Fruit fly (Drosophila melanogaster) whole organism, embryonic: ENCODE results near the gene RpS29.
A peak's percentile ranks its signal among the peaks of the same experiment; 100 is the strongest.

Experiments used
- Abd-B ChIP-seq: fragments of 200-800 bp; sonication (Bioruptor generic); optimal IDR thresholded peaks from 2 replicates; lab custom pipeline; 2018; ENCODE audit warnings: missing biosample characterization, mild to moderate bottlenecking, missing genetic modification characterization, moderate library complexity
- Atf-2 ChIP-seq: fragments of 200-800 bp; sonication (Bioruptor generic); optimal IDR thresholded peaks from 2 replicates; lab custom pipeline; 2016; ENCODE audit warnings: missing biosample characterization, missing genetic modification characterization
- CG1024 ChIP-seq: fragments of 200-800 bp; sonication (Bioruptor generic); IDR thresholded peaks from 2 replicates; pipeline ENCODE4 v1.3.6; 2022; ENCODE audit warnings: missing biosample characterization, missing genetic modification characterization
- CG14710 ChIP-seq: fragments of 200-800 bp; sonication (Bioruptor generic); optimal IDR thresholded peaks from 3 replicates; lab custom pipeline; 2019; ENCODE audit warnings: missing biosample characterization, mild to moderate bottlenecking, missing genetic modification characterization, moderate library complexity
- CG15011 ChIP-seq: fragments of 200-800 bp; sonication (Bioruptor generic); optimal IDR thresholded peaks from 3 replicates; lab custom pipeline; 2018; ENCODE audit warnings: missing biosample characterization, mild to moderate bottlenecking, missing genetic modification characterization
- CG17359 ChIP-seq: fragments of 200-800 bp; sonication (Bioruptor generic); optimal IDR thresholded peaks from 3 replicates; lab custom pipeline; 2018; ENCODE audit warnings: missing biosample characterization, mild to moderate bottlenecking, missing genetic modification characterization, moderate library complexity
- CG17912 ChIP-seq: fragments of 200-800 bp; sonication (Bioruptor generic); optimal IDR thresholded peaks from 2 replicates; lab custom pipeline; 2018; ENCODE audit warnings: missing biosample characterization, mild to moderate bottlenecking, missing genetic modification characterization
- CG18476 ChIP-seq: fragments of 200-800 bp; sonication (Bioruptor generic); optimal IDR thresholded peaks from 2 replicates; lab custom pipeline; 2016; ENCODE audit warnings: missing biosample characterization, mild to moderate bottlenecking, missing genetic modification characterization
- CG2202 ChIP-seq: fragments of 200-800 bp; sonication (Bioruptor generic); optimal IDR thresholded peaks from 2 replicates; lab custom pipeline; 2018; ENCODE audit warnings: missing biosample characterization, mild to moderate bottlenecking, missing genetic modification characterization
- CG7839 ChIP-seq: fragments of 200-800 bp; sonication (Bioruptor generic); optimal IDR thresholded peaks from 3 replicates; lab custom pipeline; 2018; ENCODE audit warnings: missing biosample characterization, mild to moderate bottlenecking, missing genetic modification characterization, moderate library complexity
- CG8944 ChIP-seq: fragments of 200-800 bp; sonication (Bioruptor generic); optimal IDR thresholded peaks from 3 replicates; lab custom pipeline; 2016; ENCODE audit warnings: missing biosample characterization, missing genetic modification characterization
- CG9609 ChIP-seq: fragments of 200-800 bp; sonication (Bioruptor generic); optimal IDR thresholded peaks from 3 replicates; lab custom pipeline; 2016; ENCODE audit warnings: missing biosample characterization, missing genetic modification characterization
- CG9797 ChIP-seq: fragments of 200-800 bp; sonication (Bioruptor generic); optimal IDR thresholded peaks from 3 replicates; lab custom pipeline; 2018; ENCODE audit warnings: missing biosample characterization, mild to moderate bottlenecking, missing genetic modification characterization
- Chrac-16 ChIP-seq: fragments of 200-800 bp; sonication (Bioruptor generic); optimal IDR thresholded peaks from 3 replicates; lab custom pipeline; 2016; ENCODE audit warnings: missing biosample characterization, missing genetic modification characterization
- Doc3 ChIP-seq: fragments of 200-800 bp; sonication (Bioruptor generic); IDR thresholded peaks from 3 replicates; pipeline ENCODE4 v1.3.6; 2022; ENCODE audit warnings: missing biosample characterization, missing genetic modification characterization; ENCODE audit not compliant: partially characterized antibody
- HLH4C ChIP-seq: fragments of 200-800 bp; sonication (Bioruptor generic); IDR thresholded peaks from 3 replicates; pipeline ENCODE4 v1.3.6; 2022; ENCODE audit warnings: missing biosample characterization, missing genetic modification characterization; ENCODE audit not compliant: partially characterized antibody
- Hand ChIP-seq: fragments of 200-800 bp; sonication (Bioruptor generic); optimal IDR thresholded peaks from 2 replicates; lab custom pipeline; 2017; ENCODE audit warnings: mild to moderate bottlenecking, missing biosample characterization, missing genetic modification reagents, missing genetic modification characterization
- Hr3 ChIP-seq: fragments of 200-800 bp; sonication (Bioruptor generic); optimal IDR thresholded peaks from 3 replicates; lab custom pipeline; 2016; ENCODE audit warnings: missing biosample characterization, missing genetic modification characterization
- Hr51 ChIP-seq, 2 experiments: fragments of 200-800 bp; sonication (Bioruptor generic); optimal IDR thresholded peaks; 2 replicates in 1 of 2; 3 replicates in 1 of 2; lab custom pipeline; 2016 to 2018; ENCODE audit warnings: missing biosample characterization in 2 of 2, missing genetic modification characterization in 2 of 2, mild to moderate bottlenecking in 1 of 2, moderate library complexity in 1 of 2
- Jarid2 ChIP-seq: fragments of 200-800 bp; sonication (Bioruptor generic); optimal IDR thresholded peaks from 3 replicates; lab custom pipeline; 2017; ENCODE audit warnings: mild to moderate bottlenecking, missing biosample characterization, missing genetic modification reagents, missing genetic modification characterization
- Lim3 ChIP-seq: fragments of 200-800 bp; sonication (Bioruptor generic); IDR thresholded peaks from 2 replicates; pipeline ENCODE4 v1.3.6; 2022; ENCODE audit warnings: missing biosample characterization, missing genetic modification characterization
- Mrtf ChIP-seq: fragments of 200-800 bp; sonication (Bioruptor generic); IDR thresholded peaks from 3 replicates; pipeline ENCODE4 v1.3.6; 2022; ENCODE audit warnings: missing biosample characterization, missing genetic modification characterization
- NC2α ChIP-seq: fragments of 200-800 bp; sonication (Bioruptor generic); optimal IDR thresholded peaks from 2 replicates; lab custom pipeline; 2016; ENCODE audit warnings: missing biosample characterization, missing genetic modification characterization
- NK7.1 ChIP-seq: fragments of 200-800 bp; sonication (Bioruptor generic); optimal IDR thresholded peaks from 3 replicates; lab custom pipeline; 2016; ENCODE audit warnings: missing biosample characterization, missing genetic modification characterization
- Rx ChIP-seq: fragments of 200-800 bp; sonication (Bioruptor generic); IDR thresholded peaks from 2 replicates; pipeline ENCODE4 v1.3.6; 2022; ENCODE audit warnings: missing biosample characterization, missing genetic modification characterization
- Sox102F ChIP-seq: fragments of 200-800 bp; sonication (Bioruptor generic); optimal IDR thresholded peaks from 2 replicates; lab custom pipeline; 2018; ENCODE audit warnings: missing biosample characterization, mild to moderate bottlenecking, missing genetic modification characterization, moderate library complexity
- Stat92E ChIP-seq, 3 experiments: fragments of >200 bp in 2 of 3; fragments of 200-800 bp in 1 of 3; sonication (Bioruptor generic) in 1 of 3; optimal IDR thresholded peaks; 2 replicates each; lab custom pipeline; 2017 to 2019; ENCODE audit warnings: missing biosample characterization in 3 of 3, missing genetic modification characterization in 3 of 3, mild to moderate bottlenecking in 1 of 3, moderate library complexity in 1 of 3
- Taf1 ChIP-seq: fragments of 200-800 bp; sonication (Bioruptor generic); IDR thresholded peaks from 2 replicates; pipeline ENCODE4 v1.3.6; 2022; ENCODE audit warnings: missing biosample characterization, missing genetic modification characterization
- caup ChIP-seq: fragments of 200-800 bp; sonication (Bioruptor generic); optimal IDR thresholded peaks from 3 replicates; lab custom pipeline; 2017; ENCODE audit warnings: missing biosample characterization, mild to moderate bottlenecking, missing genetic modification characterization, moderate library complexity; ENCODE audit not compliant: severe bottlenecking
- gsb-n ChIP-seq: fragments of 200-800 bp; sonication (Bioruptor generic); optimal IDR thresholded peaks from 3 replicates; lab custom pipeline; 2018; ENCODE audit warnings: missing biosample characterization, mild to moderate bottlenecking, missing genetic modification characterization
- hb ChIP-seq: fragments of 200-800 bp; sonication (Bioruptor generic); IDR thresholded peaks from 3 replicates; pipeline ENCODE4 v1.3.6; 2022; ENCODE audit warnings: missing biosample characterization, missing genetic modification characterization; ENCODE audit not compliant: partially characterized antibody
- hkb ChIP-seq, 2 experiments: fragments of 200-800 bp in 1 of 2; fragments of >200 bp in 1 of 2; sonication (Bioruptor generic) in 1 of 2; IDR thresholded peaks in 1 of 2; optimal IDR thresholded peaks in 1 of 2; 2 replicates each; pipeline versions ENCODE4 v1.3.6 to Lab custom; 2017 to 2022; ENCODE audit warnings: missing biosample characterization in 1 of 2, missing genetic modification characterization in 1 of 2
- hth ChIP-seq: fragments of >200 bp; optimal IDR thresholded peaks from 2 replicates; lab custom pipeline; 2017; ENCODE audit warnings: inconsistent platforms
- ind ChIP-seq: fragments of 200-800 bp; sonication (Bioruptor generic); optimal IDR thresholded peaks from 3 replicates; lab custom pipeline; 2016; ENCODE audit warnings: missing biosample characterization, missing genetic modification characterization
- kah ChIP-seq: fragments of 200-800 bp; sonication (Bioruptor generic); optimal IDR thresholded peaks from 2 replicates; lab custom pipeline; 2018; ENCODE audit warnings: missing biosample characterization, mild to moderate bottlenecking, missing genetic modification characterization
- lab ChIP-seq: fragments of 200-800 bp; sonication (Bioruptor generic); optimal IDR thresholded peaks from 3 replicates; lab custom pipeline; 2017; ENCODE audit warnings: missing biosample characterization, missing genetic modification characterization, mild to moderate bottlenecking, moderate library complexity, missing genetic modification reagents
- lmd ChIP-seq: fragments of 200-800 bp; sonication (Bioruptor generic); IDR thresholded peaks from 2 replicates; pipeline ENCODE4 v1.3.6; 2022; ENCODE audit warnings: missing biosample characterization, missing genetic modification characterization
- onecut ChIP-seq: fragments of 200-800 bp; sonication (Bioruptor generic); IDR thresholded peaks from 2 replicates; pipeline ENCODE4 v1.3.6; 2022; ENCODE audit warnings: missing biosample characterization, missing genetic modification characterization
- pnt ChIP-seq: fragments of 200-800 bp; sonication (Bioruptor generic); optimal IDR thresholded peaks from 3 replicates; lab custom pipeline; 2016; ENCODE audit warnings: missing biosample characterization, missing genetic modification characterization
- pzg ChIP-seq: fragments of 200-800 bp; sonication (Bioruptor generic); optimal IDR thresholded peaks from 3 replicates; lab custom pipeline; 2018; ENCODE audit warnings: missing biosample characterization, mild to moderate bottlenecking, missing genetic modification characterization, moderate library complexity
- repo ChIP-seq: fragments of 200-800 bp; sonication (Bioruptor generic); optimal IDR thresholded peaks from 2 replicates; lab custom pipeline; 2016; ENCODE audit warnings: missing biosample characterization, missing genetic modification characterization
- run ChIP-seq: fragments of 200-800 bp; sonication (Bioruptor generic); optimal IDR thresholded peaks from 3 replicates; lab custom pipeline; 2018; ENCODE audit warnings: missing biosample characterization, mild to moderate bottlenecking, missing genetic modification characterization
- salm ChIP-seq: fragments of 200-800 bp; sonication (Bioruptor generic); optimal IDR thresholded peaks from 2 replicates; lab custom pipeline; 2018; ENCODE audit warnings: missing biosample characterization, mild to moderate bottlenecking, missing genetic modification characterization
- shn ChIP-seq: fragments of 200-800 bp; sonication (Bioruptor generic); optimal IDR thresholded peaks from 3 replicates; lab custom pipeline; 2016; ENCODE audit warnings: missing biosample characterization, missing genetic modification characterization
- sima ChIP-seq: fragments of 200-800 bp; sonication (Bioruptor generic); optimal IDR thresholded peaks from 2 replicates; lab custom pipeline; 2016; ENCODE audit warnings: missing biosample characterization, missing genetic modification characterization
- sr ChIP-seq: fragments of 200-800 bp; sonication (Bioruptor generic); IDR thresholded peaks from 3 replicates; pipeline ENCODE4 v1.3.6; 2022; ENCODE audit warnings: missing biosample characterization, missing genetic modification characterization
- tap ChIP-seq: fragments of 200-800 bp; optimal IDR thresholded peaks from 3 replicates; lab custom pipeline; 2019; ENCODE audit warnings: missing biosample characterization, mild to moderate bottlenecking, missing genetic modification characterization, moderate library complexity
- usp ChIP-seq: fragments of >200 bp; optimal IDR thresholded peaks from 2 replicates; lab custom pipeline; 2017; ENCODE audit warnings: missing biosample characterization, missing genetic modification characterization
- zen2 ChIP-seq: fragments of 200-800 bp; sonication (Bioruptor generic); IDR thresholded peaks from 3 replicates; pipeline ENCODE4 v1.3.6; 2022; ENCODE audit warnings: missing biosample characterization, missing genetic modification characterization; ENCODE audit not compliant: partially characterized antibody

RpS29 gene

DNA sequence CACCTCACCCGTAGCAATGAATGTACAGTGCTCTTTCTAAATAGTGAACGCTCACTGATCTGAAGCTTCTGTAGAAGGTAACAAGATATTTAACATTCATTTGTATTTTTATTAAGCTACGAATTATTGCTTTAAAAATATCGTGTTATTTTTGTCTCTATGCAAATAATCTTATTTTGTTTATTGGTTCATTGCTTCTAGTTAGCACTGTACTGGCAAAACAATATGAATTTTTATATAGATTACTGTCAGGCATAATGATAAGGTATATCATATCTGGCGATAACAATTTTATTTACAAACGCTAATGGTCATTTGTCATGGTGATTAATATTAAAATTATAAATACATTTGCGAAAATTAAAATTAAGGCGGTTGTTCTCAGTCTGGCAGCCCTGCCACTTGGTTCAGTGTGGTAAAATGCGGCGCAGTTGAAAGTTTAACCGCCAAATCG, 6.3 kb upstream of the RpS29 start, which contains the start of gene CG9471 (continued):
- TF ChIP-seq CG17359 (tag; lab: Kevin White, UChicago) (peak; percentile 92), CG9609 (GFP tag; lab: Kevin White, UChicago) (peak; percentile 84), Abd-B (GFP tag; lab: Kevin White, UChicago) (peak; percentile 90), shn (GFP tag; lab: Kevin White, UChicago) (peak; percentile 79), CG1024 (GFP tag; lab: Robert Waterston, UW) (peak; percentile 56; the same call in 1 of the 2 replicates), Atf-2 (GFP tag; lab: Kevin White, UChicago) (peak; percentile 82), lmd (peak; percentile 92), run (tag; lab: Kevin White, UChicago) (peak; percentile 75), Sox102F (GFP tag; lab: Kevin White, UChicago) (peak; percentile 93), sr (peak; percentile 48; the same call in 1 of the 3 replicates), HLH4C (GFP tag; lab: Robert Waterston, UW) (peak; percentile 32; the same call in 1 of the 3 replicates), Rx (GFP tag; lab: Robert Waterston, UW) (peak; percentile 90), CG17912 (GFP tag; lab: Kevin White, UChicago) (peak; percentile 77), NC2α (GFP tag; lab: Kevin White, UChicago) (peak; percentile 76), usp (GFP tag; lab: Kevin White, UChicago) (no peak), Taf1 (GFP tag; lab: Robert Waterston, UW) (peak; percentile 88), tap (tag; lab: Kevin White, UChicago) (peak; percentile 92), ind (GFP tag; lab: Kevin White, UChicago) (peak; percentile 93), onecut (GFP tag; lab: Robert Waterston, UW) (peak; percentile 80), CG2202 (tag; lab: Kevin White, UChicago) (peak; percentile 76), zen2 (GFP tag; lab: Robert Waterston, UW) (no peak), kah (GFP tag; lab: Kevin White, UChicago) (peak; percentile 76), Chrac-16 (GFP tag; lab: Kevin White, UChicago) (peak; percentile 92), hb (GFP tag; lab: Robert Waterston, UW) (no peak), pzg (GFP tag; lab: Kevin White, UChicago) (peak; percentile 54), CG14710 (peak; percentile 86), Lim3 (GFP tag; lab: Robert Waterston, UW) (peak; percentile 65; the same call in 1 of the 2 replicates), Mrtf (GFP tag; lab: Robert Waterston, UW) (peak; percentile 85), Jarid2 (GFP tag; lab: Kevin White, UChicago) (peak; percentile 62), repo (GFP tag; lab: Kevin White, UChicago) (peak; percentile 68), pnt (peak; percentile 89), NK7.1 (GFP tag; lab: Kevin White, UChicago) (peak; percentile 85), Hand (GFP tag; lab: Kevin White, UChicago) (peak; percentile 93), CG7839 (peak; percentile 92), Hr51 (GFP tag; optimal IDR thresholded peaks at IDR 0.05; lab: Kevin White, UChicago) (peak; percentile 75 to 92), sima (GFP tag; lab: Kevin White, UChicago) (peak; percentile 7), CG15011 (GFP tag; lab: Kevin White, UChicago) (peak; percentile 86), Hr3 (peak; percentile 91), CG8944 (GFP tag; lab: Kevin White, UChicago) (peak; percentile 88), CG18476 (GFP tag; lab: Kevin White, UChicago) (peak; percentile 89), hth (no peak), caup (peak; percentile 87), lab (peak; percentile 96), hkb (optimal IDR thresholded peaks at IDR 0.05; lab: Kevin White, UChicago) (no peak), hkb (GFP tag; IDR thresholded peaks at IDR 0.05; lab: Robert Waterston, UW) (peak; percentile 95), gsb-n (tag; lab: Kevin White, UChicago) (peak; percentile 81), Doc3 (no peak), CG9797 (GFP tag; lab: Kevin White, UChicago) (no peak), salm (tag; lab: Kevin White, UChicago) (peak; percentile 87), Stat92E (GFP tag; optimal IDR thresholded peaks at IDR 0.05; lab: Kevin White, UChicago) (peak in 1 of 3 experiments; percentile 71)
